Fruit fly (Drosophila melanogaster) whole organism, prepupa: ENCODE results near the gene Obp18a.
A peak's percentile ranks its signal among the peaks of the same experiment; 100 is the strongest.

Experiments
- Blimp-1 ChIP-seq: fragments of 200-800 bp; sonication (Bioruptor generic); optimal IDR thresholded peaks from 3 replicates; lab custom pipeline; 2017; ENCODE audit warnings: missing biosample characterization, missing genetic modification characterization, mild to moderate bottlenecking, moderate library complexity, missing genetic modification reagents
- CG10631 ChIP-seq: fragments of 200-800 bp; sonication (Bioruptor generic); optimal IDR thresholded peaks from 2 replicates; lab custom pipeline; 2016; ENCODE audit warnings: missing biosample characterization, missing genetic modification characterization
- CG10669 ChIP-seq: fragments of 200-800 bp; sonication (Bioruptor generic); optimal IDR thresholded peaks from 3 replicates; lab custom pipeline; 2018; ENCODE audit warnings: missing biosample characterization, mild to moderate bottlenecking, missing genetic modification characterization, moderate library complexity
- CG11294 ChIP-seq: fragments of 200-800 bp; sonication (Bioruptor generic); IDR thresholded peaks from 2 replicates; pipeline ENCODE4 v1.3.6; 2022; ENCODE audit warnings: missing biosample characterization, missing genetic modification characterization
- CG11762 ChIP-seq: fragments of 200-800 bp; sonication (Bioruptor generic); optimal IDR thresholded peaks from 3 replicates; lab custom pipeline; 2016; ENCODE audit warnings: missing biosample characterization, missing genetic modification characterization; ENCODE audit not compliant: insufficient read depth
- CG15336 ChIP-seq: fragments of 200-800 bp; sonication (Bioruptor generic); IDR thresholded peaks from 2 replicates; pipeline ENCODE4 v1.3.6; 2022; ENCODE audit warnings: missing biosample characterization, missing genetic modification characterization
- CG1621 ChIP-seq: fragments of 200-800 bp; sonication (Bioruptor generic); optimal IDR thresholded peaks from 3 replicates; lab custom pipeline; 2018; ENCODE audit warnings: missing biosample characterization, mild to moderate bottlenecking, missing genetic modification characterization
- CG16779 ChIP-seq: fragments of 200-800 bp; sonication (Bioruptor generic); optimal IDR thresholded peaks from 3 replicates; lab custom pipeline; 2017; ENCODE audit warnings: missing biosample characterization, mild to moderate bottlenecking, missing genetic modification characterization
- CG3032 ChIP-seq: fragments of 200-800 bp; optimal IDR thresholded peaks from 2 replicates; lab custom pipeline; 2019; ENCODE audit warnings: missing biosample characterization, mild to moderate bottlenecking, missing genetic modification characterization, moderate library complexity
- CG32006 ChIP-seq: fragments of 200-800 bp; sonication (Bioruptor generic); optimal IDR thresholded peaks from 3 replicates; lab custom pipeline; 2017; ENCODE audit warnings: missing biosample characterization, mild to moderate bottlenecking, missing genetic modification characterization
- CG34406 ChIP-seq: fragments of 200-800 bp; sonication (Bioruptor generic); optimal IDR thresholded peaks from 3 replicates; lab custom pipeline; 2016; ENCODE audit warnings: missing biosample characterization, missing genetic modification characterization
- CG3919 ChIP-seq: fragments of 200-800 bp; sonication (Bioruptor generic); optimal IDR thresholded peaks from 3 replicates; lab custom pipeline; 2016; ENCODE audit warnings: missing biosample characterization, missing genetic modification characterization
- CG4318 ChIP-seq: fragments of 200-800 bp; sonication (Bioruptor generic); optimal IDR thresholded peaks from 3 replicates; lab custom pipeline; 2017; ENCODE audit warnings: missing biosample characterization, mild to moderate bottlenecking, missing genetic modification characterization
- CG6163 ChIP-seq: fragments of 200-800 bp; sonication (Bioruptor generic); IDR thresholded peaks from 3 replicates; pipeline ENCODE4 v1.3.6; 2022; ENCODE audit warnings: missing biosample characterization, missing genetic modification characterization
- CG6276 ChIP-seq: fragments of 200-800 bp; sonication (Bioruptor generic); optimal IDR thresholded peaks from 2 replicates; lab custom pipeline; 2017; ENCODE audit warnings: missing biosample characterization, mild to moderate bottlenecking, missing genetic modification characterization
- CG6792 ChIP-seq: fragments of 200-800 bp; sonication (Bioruptor generic); optimal IDR thresholded peaks from 3 replicates; lab custom pipeline; 2016; ENCODE audit warnings: missing biosample characterization, missing genetic modification characterization
- CG6808 ChIP-seq: fragments of 200-800 bp; sonication (Bioruptor generic); optimal IDR thresholded peaks from 3 replicates; lab custom pipeline; 2017; ENCODE audit warnings: missing biosample characterization, missing genetic modification characterization, mild to moderate bottlenecking, moderate library complexity, missing genetic modification reagents
- CG6854 ChIP-seq: fragments of 200-800 bp; sonication (Bioruptor generic); optimal IDR thresholded peaks from 2 replicates; lab custom pipeline; 2017; ENCODE audit warnings: missing biosample characterization, mild to moderate bottlenecking, missing genetic modification characterization
- CG8119 ChIP-seq: fragments of 200-800 bp; sonication (Bioruptor generic); IDR thresholded peaks from 3 replicates; pipeline ENCODE4 v1.3.6; 2022; ENCODE audit warnings: missing biosample characterization, missing genetic modification characterization
- CG8319 ChIP-seq: fragments of 200-800 bp; sonication (Bioruptor generic); optimal IDR thresholded peaks from 3 replicates; lab custom pipeline; 2016; ENCODE audit warnings: missing biosample characterization, missing genetic modification characterization
- Eip78C ChIP-seq: fragments of 200-800 bp; sonication (Bioruptor generic); peaks from one replicate; lab custom pipeline; 2016; ENCODE audit warnings: missing biosample characterization, missing genetic modification characterization
- Ets21C ChIP-seq: fragments of 200-800 bp; sonication (Bioruptor generic); optimal IDR thresholded peaks from 3 replicates; lab custom pipeline; 2016; ENCODE audit warnings: missing biosample characterization, missing genetic modification characterization
- Ets96B ChIP-seq: fragments of 200-800 bp; optimal IDR thresholded peaks from 2 replicates; lab custom pipeline; 2019; ENCODE audit warnings: missing biosample characterization, mild to moderate bottlenecking, missing genetic modification characterization, moderate library complexity
- Met ChIP-seq: fragments of 200-800 bp; sonication (Bioruptor generic); optimal IDR thresholded peaks from 3 replicates; lab custom pipeline; 2016; ENCODE audit warnings: missing biosample characterization, missing genetic modification characterization
- Smox ChIP-seq: fragments of 200-800 bp; sonication (Bioruptor generic); optimal IDR thresholded peaks from 3 replicates; lab custom pipeline; 2016; ENCODE audit warnings: missing biosample characterization, missing genetic modification characterization
- Sox14 ChIP-seq: fragments of 200-800 bp; sonication (Bioruptor generic); optimal IDR thresholded peaks from 3 replicates; lab custom pipeline; 2016; ENCODE audit warnings: missing biosample characterization, missing genetic modification characterization
- Sox15 ChIP-seq: fragments of 200-800 bp; sonication (Bioruptor generic); optimal IDR thresholded peaks from 3 replicates; lab custom pipeline; 2016; ENCODE audit warnings: missing biosample characterization, missing genetic modification characterization
- achi ChIP-seq: fragments of 200-800 bp; sonication (Bioruptor generic); optimal IDR thresholded peaks from 3 replicates; lab custom pipeline; 2016; ENCODE audit warnings: missing biosample characterization, missing genetic modification characterization
- dac ChIP-seq: fragments of 200-800 bp; sonication (Bioruptor generic); optimal IDR thresholded peaks from 2 replicates; lab custom pipeline; 2017; ENCODE audit warnings: missing biosample characterization, mild to moderate bottlenecking, missing genetic modification characterization
- esn ChIP-seq: fragments of 200-800 bp; sonication (Bioruptor generic); optimal IDR thresholded peaks from 2 replicates; lab custom pipeline; 2016; ENCODE audit warnings: missing biosample characterization, mild to moderate bottlenecking, missing genetic modification characterization, moderate library complexity
- fd59A ChIP-seq: fragments of 200-800 bp; sonication (Bioruptor generic); optimal IDR thresholded peaks from 2 replicates; lab custom pipeline; 2017; ENCODE audit warnings: missing biosample characterization, mild to moderate bottlenecking, missing genetic modification characterization, missing genetic modification reagents
- lz ChIP-seq: fragments of 200-800 bp; sonication (Bioruptor generic); optimal IDR thresholded peaks from 3 replicates; lab custom pipeline; 2016; ENCODE audit warnings: missing biosample characterization, missing genetic modification characterization
- salr ChIP-seq, 2 experiments: fragments of 200-800 bp; sonication (Bioruptor generic); optimal IDR thresholded peaks; 3 replicates each; lab custom pipeline; 2016 to 2018; ENCODE audit warnings: missing biosample characterization in 2 of 2, missing genetic modification characterization in 2 of 2, mild to moderate bottlenecking in 1 of 2
- svp ChIP-seq: fragments of 200-800 bp; sonication (Bioruptor generic); peaks from one replicate; lab custom pipeline; 2016; ENCODE audit warnings: missing biosample characterization, missing genetic modification characterization
- topi ChIP-seq: fragments of 200-800 bp; sonication (Bioruptor generic); optimal IDR thresholded peaks from 3 replicates; lab custom pipeline; 2016; ENCODE audit warnings: missing biosample characterization, missing genetic modification characterization
- vri ChIP-seq: fragments of 200-800 bp; sonication (Bioruptor generic); optimal IDR thresholded peaks from 3 replicates; lab custom pipeline; 2016; ENCODE audit warnings: missing biosample characterization, mild to moderate bottlenecking, missing genetic modification characterization

The Obp18a gene

dm6 chrX:19144785-19145422 is 9.2 kb upstream of the Obp18a start (continued):
- TF ChIP-seq Smox (GFP tag; lab: Kevin White, UChicago) (peak; percentile 5), Sox15 (GFP tag; lab: Kevin White, UChicago) (no peak), CG6808 (GFP tag; lab: Kevin White, UChicago) (peak; percentile 60), Blimp-1 (GFP tag; lab: Kevin White, UChicago) (no peak), CG6163 (peak; percentile 40; the same call in 1 of the 3 replicates), CG6854 (no peak), CG4318 (peak; percentile 76), Met (GFP tag; lab: Kevin White, UChicago) (peak; percentile 43), CG1621 (tag; lab: Kevin White, UChicago) (peak; percentile 44), Ets96B (tag; lab: Kevin White, UChicago) (peak; percentile 62), lz (GFP tag; lab: Kevin White, UChicago) (peak; percentile 22), Sox14 (GFP tag; lab: Kevin White, UChicago) (peak; percentile 51), CG6792 (GFP tag; lab: Kevin White, UChicago) (peak; percentile 51), svp (GFP tag; lab: Kevin White, UChicago) (peak; percentile 71), vri (GFP tag; lab: Kevin White, UChicago) (no peak), CG10631 (GFP tag; lab: Kevin White, UChicago) (peak; percentile 62), CG32006 (GFP tag; lab: Kevin White, UChicago) (peak; percentile 89), CG11762 (GFP tag; lab: Kevin White, UChicago) (no peak), Eip78C (GFP tag; lab: Kevin White, UChicago) (peak; percentile 86), CG8119 (GFP tag; lab: Robert Waterston, UW) (peak; percentile 75), CG11294 (no peak)

dm6 chrX:19127216-19127615 is 8.5 kb downstream of the Obp18a start, which contains the start of gene tgy:
tgy (minus strand) TSS chrX:19127316.
- TF ChIP-seq CG16779 (tag; lab: Kevin White, UChicago), result no peak
- no peak for TF ChIP-seq Ets21C (GFP tag; lab: Kevin White, UChicago)
- no peak for TF ChIP-seq fd59A (GFP tag; lab: Kevin White, UChicago)
- TF ChIP-seq Sox14 (GFP tag; lab: Kevin White, UChicago), result no peak
- TF ChIP-seq CG11762 (GFP tag; lab: Kevin White, UChicago), result no peak
- no peak for TF ChIP-seq achi (GFP tag; lab: Kevin White, UChicago)
- no peak for TF ChIP-seq CG6276
- no peak for TF ChIP-seq CG8319 (GFP tag; lab: Kevin White, UChicago)
- no peak for TF ChIP-seq CG34406 (GFP tag; lab: Kevin White, UChicago)
- no peak for TF ChIP-seq CG11294

dm6 chrX:19124288-19124687 is 11.4 kb downstream of the Obp18a start, which contains the start of gene CG15882:
CG15882 (minus strand) TSS chrX:19124388.
- TF ChIP-seq CG3032 (tag; lab: Kevin White, UChicago), result no peak
- TF ChIP-seq CG1621 (tag; lab: Kevin White, UChicago), result no peak
- no peak for TF ChIP-seq CG15336 (GFP tag; lab: Robert Waterston, UW)
- TF ChIP-seq svp (GFP tag; lab: Kevin White, UChicago), result no peak
- no peak for TF ChIP-seq dac
- no peak for TF ChIP-seq Ets21C (GFP tag; lab: Kevin White, UChicago)
- TF ChIP-seq CG3919 (GFP tag; lab: Kevin White, UChicago), result no peak
- TF ChIP-seq Met (GFP tag; lab: Kevin White, UChicago), result no peak
- TF ChIP-seq CG10669 (GFP tag; lab: Kevin White, UChicago), result no peak
- no peak for TF ChIP-seq fd59A (GFP tag; lab: Kevin White, UChicago)
- TF ChIP-seq topi (GFP tag; lab: Kevin White, UChicago), result no peak
- no peak for TF ChIP-seq CG6854
- TF ChIP-seq esn (GFP tag; lab: Kevin White, UChicago), result no peak
- no peak for TF ChIP-seq achi (GFP tag; lab: Kevin White, UChicago)
- TF ChIP-seq salr (GFP tag; optimal IDR thresholded peaks at IDR 0.05; lab: Kevin White, UChicago), result no peak
- TF ChIP-seq CG10631 (GFP tag; lab: Kevin White, UChicago), result no peak
